Fruit fly (Drosophila melanogaster): ENCODE data around the gene CG5938.

- peak; percentile 17 for TF ChIP-seq fkh (GFP tag; optimal IDR thresholded peaks at IDR 0.05)
- peak; percentile 65 for TF ChIP-seq dsx (GFP tag; optimal IDR thresholded peaks at IDR 0.05; ENCODE audit: poor library complexity, severe bottlenecking)
- peak; percentile 96 for TF ChIP-seq eg (GFP tag; IDR thresholded peaks at IDR 0.05)
Measured at dm6 chr3R:27253136-27253920, 21.3 kb upstream of the CG5938 start, which contains the start of gene pll.

All from whole organism, prepupa.